Fruit fly (Drosophila melanogaster) whole organism, embryonic: ENCODE measurements around the gene CG33723.

Source experiments
- CG14050 ChIP-seq: fragments of 200-800 bp; sonication (Bioruptor generic); IDR thresholded peaks from 3 replicates; pipeline ENCODE4 v1.3.6; 2022; ENCODE audit warnings: missing biosample characterization, missing genetic modification characterization
- CG18011 ChIP-seq: fragments of 200-800 bp; sonication (Bioruptor generic); optimal IDR thresholded peaks from 2 replicates; lab custom pipeline; 2017; ENCODE audit warnings: missing biosample characterization, missing genetic modification characterization, mild to moderate bottlenecking, moderate library complexity, missing genotype
- CG7271 ChIP-seq: fragments of 200-800 bp; sonication (Bioruptor generic); optimal IDR thresholded peaks from 2 replicates; lab custom pipeline; 2018; ENCODE audit warnings: missing biosample characterization, mild to moderate bottlenecking, missing genetic modification characterization, moderate library complexity
- exex ChIP-seq: fragments of 200-800 bp; sonication (Bioruptor generic); optimal IDR thresholded peaks from 4 replicates; lab custom pipeline; 2018; ENCODE audit warnings: missing biosample characterization, mild to moderate bottlenecking, missing genetic modification characterization, moderate library complexity
- gce ChIP-seq: fragments of 200-800 bp; sonication (Bioruptor generic); IDR thresholded peaks from 3 replicates; pipeline ENCODE4 v1.3.6; 2022; ENCODE audit warnings: missing biosample characterization, missing genetic modification characterization
- p53 ChIP-seq: fragments of 200-800 bp; sonication (Bioruptor generic); optimal IDR thresholded peaks from 2 replicates; lab custom pipeline; 2016; ENCODE audit warnings: missing biosample characterization, missing genetic modification characterization

DNA sequence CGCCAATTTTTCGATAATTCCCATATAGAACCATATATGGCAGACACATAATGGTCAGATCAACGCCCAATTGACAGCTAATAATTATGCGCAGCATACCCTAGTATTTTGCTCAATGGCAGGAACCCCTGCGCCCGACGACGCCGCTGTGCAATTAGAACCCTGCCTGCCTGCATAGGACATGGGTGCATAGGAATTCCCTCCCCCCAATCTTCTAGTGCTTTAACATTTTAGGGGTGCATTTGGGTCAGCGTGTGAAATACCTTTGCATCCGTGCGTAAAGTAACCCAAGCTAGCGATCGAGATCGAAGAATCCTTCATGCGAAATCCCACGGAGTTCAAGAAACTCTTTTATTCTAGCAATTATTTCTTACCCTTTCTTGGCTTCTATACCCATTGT is 14.6 kb upstream of the CG33723 start:
- no peak for TF ChIP-seq CG18011 (GFP tag; lab: Kevin White, UChicago)
- TF ChIP-seq CG14050: no peak
- TF ChIP-seq p53: no peak
- TF ChIP-seq exex (tag; lab: Kevin White, UChicago): no peak
- TF ChIP-seq gce: no peak
- TF ChIP-seq CG7271 (tag; lab: Kevin White, UChicago): no peak
